Worm (Caenorhabditis elegans) whole organism, late embryonic: ENCODE measurements around the gene F38B2.6.

Experiments
- C08G9.2 ChIP-seq: sonication (generic microtip); optimal IDR thresholded peaks from 2 replicates; lab custom pipeline; 2016; ENCODE audit warnings: mild to moderate bottlenecking, missing genetic modification characterization, moderate library complexity, missing compliant biosample characterization
- F13H6.1 ChIP-seq: sonication (generic microtip); optimal IDR thresholded peaks from 2 replicates; lab custom pipeline; 2016; ENCODE audit warnings: missing genetic modification characterization, missing compliant biosample characterization
- K02D7.2 ChIP-seq: sonication (generic microtip); optimal IDR thresholded peaks from 2 replicates; lab custom pipeline; 2017; ENCODE audit warnings: mild to moderate bottlenecking, missing genetic modification characterization, missing compliant biosample characterization
- K09A11.1 ChIP-seq: sonication (generic microtip); optimal IDR thresholded peaks from 2 replicates; lab custom pipeline; 2017; ENCODE audit warnings: antibody characterized with exemption, mild to moderate bottlenecking, missing genetic modification characterization, missing compliant biosample characterization; ENCODE audit not compliant: insufficient read depth
- Y22D7AL.16 ChIP-seq: sonication (generic microtip); optimal IDR thresholded peaks from 2 replicates; lab custom pipeline; 2016; ENCODE audit warnings: missing genetic modification characterization, missing compliant biosample characterization
- ama-1 ChIP-seq: fragments of 150-350 bp; optimal IDR thresholded peaks from 2 replicates; lab custom pipeline; 2014
- ceh-14 ChIP-seq: sonication (generic microtip); optimal IDR thresholded peaks from 2 replicates; lab custom pipeline; 2016; ENCODE audit warnings: missing genotype, missing genetic modification characterization, missing compliant biosample characterization
- ceh-18 ChIP-seq: sonication (generic microtip); optimal IDR thresholded peaks from 2 replicates; lab custom pipeline; 2016; ENCODE audit warnings: missing genetic modification characterization, missing compliant biosample characterization
- ceh-19 ChIP-seq: fragments of 200-800 bp; sonication (Bioruptor generic); optimal IDR thresholded peaks from 2 replicates; lab custom pipeline; 2018; ENCODE audit warnings: mild to moderate bottlenecking, missing genetic modification characterization, missing compliant biosample characterization
- ceh-2 ChIP-seq: sonication (generic microtip); optimal IDR thresholded peaks from 2 replicates; lab custom pipeline; 2016; ENCODE audit warnings: missing genotype, missing genetic modification characterization, missing compliant biosample characterization
- ceh-22 ChIP-seq: sonication (generic microtip); optimal IDR thresholded peaks from 2 replicates; lab custom pipeline; 2017; ENCODE audit warnings: missing biosample characterization, missing genetic modification characterization
- ceh-30 ChIP-seq: fragments of 150-350 bp; optimal IDR thresholded peaks from 2 replicates; lab custom pipeline; 2014; ENCODE audit warnings: missing biosample characterization, missing genetic modification characterization
- ceh-31 ChIP-seq: sonication (generic microtip); optimal IDR thresholded peaks from 2 replicates; lab custom pipeline; 2016; ENCODE audit warnings: missing genetic modification characterization, missing compliant biosample characterization
- ceh-34 ChIP-seq: sonication (generic microtip); optimal IDR thresholded peaks from 2 replicates; lab custom pipeline; 2016; ENCODE audit warnings: mild to moderate bottlenecking, missing genetic modification characterization, missing compliant biosample characterization
- ceh-48 ChIP-seq: sonication (generic microtip); optimal IDR thresholded peaks from 2 replicates; lab custom pipeline; 2016; ENCODE audit warnings: missing genetic modification characterization, inconsistent platforms, missing compliant biosample characterization
- ceh-9 ChIP-seq: sonication (generic microtip); optimal IDR thresholded peaks from 2 replicates; lab custom pipeline; 2016; ENCODE audit warnings: mild to moderate bottlenecking, missing genetic modification characterization, inconsistent platforms, missing compliant biosample characterization
- dmd-4 ChIP-seq: sonication (generic microtip); optimal IDR thresholded peaks from 2 replicates; lab custom pipeline; 2016; ENCODE audit warnings: borderline replicate concordance, missing genetic modification characterization, missing compliant biosample characterization
- dve-1 ChIP-seq: sonication (generic microtip); optimal IDR thresholded peaks from 2 replicates; lab custom pipeline; 2017; ENCODE audit warnings: antibody characterized with exemption, mild to moderate bottlenecking, missing genetic modification characterization, missing compliant biosample characterization
- elt-2 ChIP-seq: sonication (generic microtip); optimal IDR thresholded peaks from 2 replicates; lab custom pipeline; 2016; ENCODE audit warnings: missing genetic modification reagents, missing genetic modification characterization, missing compliant biosample characterization
- elt-4 ChIP-seq: sonication (generic microtip); optimal IDR thresholded peaks from 2 replicates; lab custom pipeline; 2016; ENCODE audit warnings: missing genetic modification characterization, missing compliant biosample characterization
- fax-1 ChIP-seq: sonication (generic microtip); optimal IDR thresholded peaks from 2 replicates; lab custom pipeline; 2016; ENCODE audit warnings: missing genotype, missing genetic modification characterization, missing compliant biosample characterization
- fkh-6 ChIP-seq: sonication (generic microtip); optimal IDR thresholded peaks from 2 replicates; lab custom pipeline; 2016; ENCODE audit warnings: missing genetic modification characterization, missing compliant biosample characterization
- gmeb-2 ChIP-seq: sonication (generic microtip); optimal IDR thresholded peaks from 2 replicates; lab custom pipeline; 2016; ENCODE audit warnings: missing genetic modification characterization, inconsistent platforms, missing compliant biosample characterization
- hlh-15 ChIP-seq: sonication (generic microtip); optimal IDR thresholded peaks from 2 replicates; lab custom pipeline; 2016; ENCODE audit warnings: missing genetic modification characterization, missing compliant biosample characterization
- hlh-30 ChIP-seq: sonication (generic microtip); optimal IDR thresholded peaks from 2 replicates; lab custom pipeline; 2017; ENCODE audit warnings: antibody characterized with exemption, missing genetic modification characterization, missing compliant biosample characterization; ENCODE audit not compliant: insufficient read depth
- hlh-6 ChIP-seq: sonication (generic microtip); optimal IDR thresholded peaks from 2 replicates; lab custom pipeline; 2016; ENCODE audit warnings: missing genotype, missing genetic modification characterization, missing compliant biosample characterization
- hlh-8 ChIP-seq: sonication (generic microtip); optimal IDR thresholded peaks from 2 replicates; lab custom pipeline; 2016; ENCODE audit warnings: missing genotype, missing genetic modification characterization, missing compliant biosample characterization
- madf-2 ChIP-seq: sonication (generic microtip); optimal IDR thresholded peaks from 2 replicates; lab custom pipeline; 2017; ENCODE audit warnings: missing genetic modification characterization, missing compliant biosample characterization
- nfya-1 ChIP-seq: sonication (generic microtip); optimal IDR thresholded peaks from 2 replicates; lab custom pipeline; 2017; ENCODE audit warnings: missing genetic modification characterization, mild to moderate bottlenecking, missing compliant biosample characterization, antibody characterized with exemption, moderate library complexity
- nhr-232 ChIP-seq: sonication (generic microtip); optimal IDR thresholded peaks from 2 replicates; lab custom pipeline; 2016; ENCODE audit warnings: missing genetic modification characterization, missing compliant biosample characterization
- pag-3 ChIP-seq: sonication (generic microtip); optimal IDR thresholded peaks from 2 replicates; lab custom pipeline; 2016; ENCODE audit warnings: missing compliant biosample characterization, missing genetic modification characterization, borderline replicate concordance
- pat-9 ChIP-seq: fragments of 200-800 bp; sonication (Bioruptor generic); optimal IDR thresholded peaks from 2 replicates; lab custom pipeline; 2018; ENCODE audit warnings: mild to moderate bottlenecking, missing genetic modification characterization, moderate library complexity, missing compliant biosample characterization
- pha-2 ChIP-seq: sonication (generic microtip); optimal IDR thresholded peaks from 2 replicates; lab custom pipeline; 2017; ENCODE audit warnings: mild to moderate bottlenecking, missing genetic modification characterization, missing compliant biosample characterization
- pqm-1 ChIP-seq: sonication (generic microtip); optimal IDR thresholded peaks from 2 replicates; lab custom pipeline; 2016; ENCODE audit warnings: missing genetic modification characterization, missing compliant biosample characterization
- pros-1 ChIP-seq: fragments of 150-350 bp; optimal IDR thresholded peaks from 2 replicates; lab custom pipeline; 2014; ENCODE audit warnings: missing biosample characterization, missing genetic modification reagents, missing genetic modification characterization
- ref-2 ChIP-seq: sonication (generic microtip); optimal IDR thresholded peaks from 2 replicates; lab custom pipeline; 2016; ENCODE audit warnings: missing genetic modification characterization, missing compliant biosample characterization
- rnt-1 ChIP-seq: sonication (generic microtip); optimal IDR thresholded peaks from 2 replicates; lab custom pipeline; 2016; ENCODE audit warnings: missing genetic modification characterization, missing compliant biosample characterization
- sdc-2 ChIP-seq: sonication (generic microtip); optimal IDR thresholded peaks from 2 replicates; lab custom pipeline; 2016; ENCODE audit warnings: missing genotype, missing genetic modification characterization, missing compliant biosample characterization
- sox-2 ChIP-seq: fragments of 200-800 bp; sonication (Bioruptor generic); IDR thresholded peaks from 2 replicates; pipeline ENCODE4 v1.3.6; 2022; ENCODE audit warnings: missing genetic modification reagents, missing genetic modification characterization, missing compliant biosample characterization
- sox-4 ChIP-seq: sonication (generic microtip); optimal IDR thresholded peaks from 2 replicates; lab custom pipeline; 2017; ENCODE audit warnings: mild to moderate bottlenecking, missing genetic modification characterization, inconsistent platforms, missing compliant biosample characterization
- syd-9 ChIP-seq: sonication (generic microtip); optimal IDR thresholded peaks from 2 replicates; lab custom pipeline; 2016; ENCODE audit warnings: mild to moderate bottlenecking, missing genetic modification characterization, moderate library complexity, missing compliant biosample characterization
- tbx-2 ChIP-seq: sonication (generic microtip); optimal IDR thresholded peaks from 2 replicates; lab custom pipeline; 2016; ENCODE audit warnings: missing genetic modification characterization, missing compliant biosample characterization
- tbx-7 ChIP-seq: sonication (generic microtip); optimal IDR thresholded peaks from 2 replicates; lab custom pipeline; 2016; ENCODE audit warnings: missing genotype, missing genetic modification characterization, missing compliant biosample characterization
- ttx-3 ChIP-seq: sonication (generic microtip); optimal IDR thresholded peaks from 2 replicates; lab custom pipeline; 2016; ENCODE audit warnings: missing genetic modification reagents, missing genetic modification characterization, missing compliant biosample characterization
- unc-3 ChIP-seq, 2 experiments: fragments of 200-800 bp in 1 of 2; sonication (Bioruptor generic) in 1 of 2; sonication (generic microtip) in 1 of 2; conservative IDR thresholded peaks in 1 of 2; optimal IDR thresholded peaks in 1 of 2; 2 replicates each; pipeline versions ENCODE4 v1.3.6 to Lab custom; 2016 to 2022; ENCODE audit warnings: missing compliant biosample characterization in 2 of 2, missing genetic modification characterization in 2 of 2, missing genetic modification reagents in 1 of 2
- unc-42 ChIP-seq: sonication (generic microtip); optimal IDR thresholded peaks from 2 replicates; lab custom pipeline; 2016; ENCODE audit warnings: missing genotype, missing genetic modification characterization, missing compliant biosample characterization
- unc-55 ChIP-seq: sonication (generic microtip); optimal IDR thresholded peaks from 2 replicates; lab custom pipeline; 2017; ENCODE audit warnings: missing biosample characterization, missing genetic modification reagents, missing genetic modification characterization
- unc-86 ChIP-seq: sonication (generic microtip); optimal IDR thresholded peaks from 2 replicates; lab custom pipeline; 2016; ENCODE audit warnings: missing genetic modification characterization, missing compliant biosample characterization
- zip-5 ChIP-seq: sonication (generic microtip); optimal IDR thresholded peaks from 2 replicates; lab custom pipeline; 2016; ENCODE audit warnings: missing genetic modification characterization, missing compliant biosample characterization
- ztf-16 ChIP-seq: sonication (generic microtip); optimal IDR thresholded peaks from 2 replicates; lab custom pipeline; 2017; ENCODE audit warnings: missing genetic modification characterization, missing compliant biosample characterization

Gene F38B2.6

ce11 chrX:11257071-11257470 is 24.0 kb downstream of the F38B2.6 start, which contains the start of gene C03A3.1:
C03A3.1 (plus strand) TSS chrX:11257361.
- TF ChIP-seq ceh-34 (tag; lab: Kevin White, UChicago) (peak; percentile 77), hlh-30 (no peak), C08G9.2 (tag; lab: Kevin White, UChicago) (peak; percentile 52), ttx-3 (no peak), F13H6.1 (tag; lab: Kevin White, UChicago) (peak; percentile 12), nhr-232 (tag; lab: Kevin White, UChicago) (peak; percentile 3), fax-1 (tag; lab: Kevin White, UChicago) (peak; percentile 11), unc-86 (tag; lab: Kevin White, UChicago) (no peak), zip-5 (tag; lab: Kevin White, UChicago) (no peak), tbx-2 (tag; lab: Kevin White, UChicago) (peak; percentile 49), dmd-4 (tag; lab: Kevin White, UChicago) (no peak), unc-42 (peak; percentile 51), elt-4 (tag; lab: Kevin White, UChicago) (no peak), tbx-7 (tag; lab: Kevin White, UChicago) (no peak), ceh-19 (GFP tag; lab: Kevin White, UChicago) (peak; percentile 39), madf-2 (tag; lab: Kevin White, UChicago) (no peak), K09A11.1 (tag; lab: Kevin White, UChicago) (no peak), pat-9 (tag; lab: Kevin White, UChicago) (no peak), ama-1 (lab: Kevin White, UChicago) (no peak), unc-3 (GFP tag; conservative IDR thresholded peaks at IDR 0.05; lab: Robert Waterston, UW) (no peak), unc-3 (tag; optimal IDR thresholded peaks at IDR 0.05; lab: Kevin White, UChicago) (no peak), pag-3 (tag; lab: Kevin White, UChicago) (no peak), ceh-22 (tag; lab: Kevin White, UChicago) (no peak), ceh-14 (tag; lab: Kevin White, UChicago) (peak; percentile 38), nfya-1 (tag; lab: Kevin White, UChicago) (no peak), syd-9 (tag; lab: Kevin White, UChicago) (peak; percentile 65), ceh-2 (tag; lab: Kevin White, UChicago) (peak; percentile 12), sdc-2 (peak; percentile 69), ztf-16 (tag; lab: Kevin White, UChicago) (no peak), hlh-6 (tag; lab: Kevin White, UChicago) (peak; percentile 58), unc-55 (GFP tag; lab: Kevin White, UChicago) (no peak), dve-1 (no peak), ceh-31 (peak; percentile 75), sox-2 (GFP tag; lab: Robert Waterston, UW) (no peak), rnt-1 (tag; lab: Kevin White, UChicago) (peak; percentile 49), ceh-30 (tag; lab: Kevin White, UChicago) (no peak), ceh-48 (tag; lab: Kevin White, UChicago) (no peak), sox-4 (tag; lab: Kevin White, UChicago) (no peak), fkh-6 (tag; lab: Kevin White, UChicago) (no peak), gmeb-2 (tag; lab: Kevin White, UChicago) (no peak), ceh-18 (peak; percentile 1), Y22D7AL.16 (tag; lab: Kevin White, UChicago) (no peak), ceh-9 (tag; lab: Kevin White, UChicago) (no peak), hlh-8 (tag; lab: Kevin White, UChicago) (peak; percentile 33), pros-1 (tag; lab: Kevin White, UChicago) (no peak), pha-2 (tag; lab: Kevin White, UChicago) (no peak), hlh-15 (tag; lab: Kevin White, UChicago) (no peak), pqm-1 (no peak), elt-2 (tag; lab: Kevin White, UChicago) (no peak), ref-2 (tag; lab: Kevin White, UChicago) (peak; percentile 16), K02D7.2 (tag; lab: Kevin White, UChicago) (no peak)
